Worm (Caenorhabditis elegans) whole organism, late embryonic: ENCODE results near the gene idpc-1.

Experiments
- ceh-24 ChIP-seq: sonication (generic microtip); optimal IDR thresholded peaks from 2 replicates; lab custom pipeline; 2016; ENCODE audit warnings: mild to moderate bottlenecking, missing genetic modification characterization, missing compliant biosample characterization
- gmeb-2 ChIP-seq: sonication (generic microtip); optimal IDR thresholded peaks from 2 replicates; lab custom pipeline; 2016; ENCODE audit warnings: missing genetic modification characterization, inconsistent platforms, missing compliant biosample characterization
- lim-6 ChIP-seq: sonication (generic microtip); optimal IDR thresholded peaks from 2 replicates; lab custom pipeline; 2016; ENCODE audit warnings: missing genetic modification characterization, missing compliant biosample characterization
- tbx-7 ChIP-seq: sonication (generic microtip); optimal IDR thresholded peaks from 2 replicates; lab custom pipeline; 2016; ENCODE audit warnings: missing genotype, missing genetic modification characterization, missing compliant biosample characterization
- unc-55 ChIP-seq: sonication (generic microtip); optimal IDR thresholded peaks from 2 replicates; lab custom pipeline; 2017; ENCODE audit warnings: missing biosample characterization, missing genetic modification reagents, missing genetic modification characterization

DNA sequence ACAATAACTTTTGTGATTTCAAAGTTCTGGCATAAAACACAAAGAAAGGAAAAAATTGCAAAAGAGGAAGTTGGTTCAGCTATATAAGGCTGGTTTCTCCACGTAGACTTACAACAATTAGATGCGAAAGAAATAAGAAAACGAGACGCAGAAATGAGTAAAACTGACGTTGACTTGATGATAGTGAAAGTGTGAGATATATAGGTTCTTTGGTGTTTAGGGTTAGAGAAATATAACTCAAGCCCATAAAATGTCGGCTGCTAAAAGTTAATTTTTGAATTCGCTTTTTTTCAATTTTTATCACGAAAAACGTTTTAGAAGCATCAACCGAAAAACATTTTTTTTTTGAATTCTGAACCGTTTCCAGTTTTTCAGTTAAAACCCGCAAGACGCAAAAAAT is 48.6 kb upstream of the idpc-1 start:
- no peak for TF ChIP-seq ceh-24 (tag; lab: Kevin White, UChicago)
- TF ChIP-seq lim-6 (tag; lab: Kevin White, UChicago): no peak
- TF ChIP-seq unc-55 (GFP tag; lab: Kevin White, UChicago): no peak
- no peak for TF ChIP-seq gmeb-2 (tag; lab: Kevin White, UChicago)
- TF ChIP-seq tbx-7: no peak
